Worm (Caenorhabditis elegans): Measurements from ENCODE around the gene spp-28.

- TF ChIP-seq pat-9 (tag; optimal IDR thresholded peaks at IDR 0.05) (no peak), syd-9 (tag; optimal IDR thresholded peaks at IDR 0.05) (no peak), pha-4 (tag; optimal IDR thresholded peaks at IDR 0.05) (no peak), ceh-18 (tag; optimal IDR thresholded peaks at IDR 0.05) (no peak), rnt-1 (tag; optimal IDR thresholded peaks at IDR 0.05) (no peak), dmd-4 (tag; optimal IDR thresholded peaks at IDR 0.05; ENCODE audit: borderline replicate concordance) (no peak), fkh-6 (tag; optimal IDR thresholded peaks at IDR 0.05) (no peak), lin-11 (tag; optimal IDR thresholded peaks at IDR 0.05) (no peak)
Measured at ce11 chrIII:4195306-4196008, 5.3 kb upstream of the spp-28 start.
